Fruit fly (Drosophila melanogaster) whole organism, embryonic: Measurements from ENCODE around the gene vers.

Experiments
- BEAF-32 ChIP-seq: fragments of 200-800 bp; sonication (Bioruptor generic); optimal IDR thresholded peaks from 3 replicates; lab custom pipeline; 2017; ENCODE audit warnings: missing biosample characterization, missing genetic modification characterization, mild to moderate bottlenecking, moderate library complexity, missing genetic modification reagents
- CG12659 ChIP-seq: fragments of 200-800 bp; sonication (Bioruptor generic); optimal IDR thresholded peaks from 3 replicates; lab custom pipeline; 2017; ENCODE audit warnings: mild to moderate bottlenecking, missing biosample characterization, missing genetic modification reagents, missing genetic modification characterization
- CG13424 ChIP-seq: fragments of 200-800 bp; sonication (Bioruptor generic); optimal IDR thresholded peaks from 2 replicates; lab custom pipeline; 2019; ENCODE audit warnings: missing biosample characterization, mild to moderate bottlenecking, missing genetic modification characterization, moderate library complexity
- CG14050 ChIP-seq: fragments of 200-800 bp; sonication (Bioruptor generic); IDR thresholded peaks from 3 replicates; pipeline ENCODE4 v1.3.6; 2022; ENCODE audit warnings: missing biosample characterization, missing genetic modification characterization
- CG15514 ChIP-seq: fragments of 200-800 bp; sonication (Bioruptor generic); optimal IDR thresholded peaks from 3 replicates; lab custom pipeline; 2017; ENCODE audit warnings: missing biosample characterization, missing genetic modification characterization, mild to moderate bottlenecking, moderate library complexity, missing genetic modification reagents
- CG17385 ChIP-seq: fragments of 200-800 bp; sonication (Bioruptor generic); optimal IDR thresholded peaks from 3 replicates; lab custom pipeline; 2018; ENCODE audit warnings: missing biosample characterization, mild to moderate bottlenecking, missing genetic modification characterization
- CG18476 ChIP-seq: fragments of 200-800 bp; sonication (Bioruptor generic); optimal IDR thresholded peaks from 2 replicates; lab custom pipeline; 2016; ENCODE audit warnings: missing biosample characterization, mild to moderate bottlenecking, missing genetic modification characterization
- CG30403 ChIP-seq: fragments of 200-800 bp; sonication (Bioruptor generic); optimal IDR thresholded peaks from 3 replicates; lab custom pipeline; 2016; ENCODE audit warnings: missing biosample characterization, missing genetic modification characterization
- CG3726 ChIP-seq: fragments of 200-800 bp; sonication (Bioruptor generic); IDR thresholded peaks from 3 replicates; pipeline ENCODE4, ENCODE4 v1.3.6; 2022; ENCODE audit warnings: missing biosample characterization, missing genetic modification characterization
- CG4820 ChIP-seq: fragments of 200-800 bp; sonication (Bioruptor generic); optimal IDR thresholded peaks from 3 replicates; lab custom pipeline; 2016; ENCODE audit warnings: missing biosample characterization, missing genetic modification characterization
- CG6689 ChIP-seq: fragments of 200-800 bp; sonication (Bioruptor generic); IDR thresholded peaks from 2 replicates; pipeline ENCODE4 v1.3.6; 2022; ENCODE audit warnings: missing biosample characterization, missing genetic modification characterization
- CG6813 ChIP-seq: fragments of 200-800 bp; sonication (Bioruptor generic); optimal IDR thresholded peaks from 2 replicates; lab custom pipeline; 2017; ENCODE audit warnings: missing biosample characterization, missing genetic modification characterization, mild to moderate bottlenecking, moderate library complexity, missing genetic modification reagents
- CG7556 ChIP-seq: fragments of 200-800 bp; sonication (Bioruptor generic); optimal IDR thresholded peaks from 2 replicates; lab custom pipeline; 2017; ENCODE audit warnings: missing biosample characterization, mild to moderate bottlenecking, missing genetic modification characterization
- Dref ChIP-seq: fragments of 200-800 bp; sonication (Bioruptor generic); IDR thresholded peaks from 2 replicates; pipeline ENCODE4 v1.3.6; 2022; ENCODE audit warnings: missing biosample characterization, missing genetic modification characterization
- Drgx ChIP-seq: fragments of 200-800 bp; sonication (Bioruptor generic); IDR thresholded peaks from 2 replicates; pipeline ENCODE4 v1.3.6; 2022; ENCODE audit warnings: missing biosample characterization, missing genetic modification characterization
- E2f1 ChIP-seq: fragments of 200-800 bp; sonication (Bioruptor generic); IDR thresholded peaks from 2 replicates; pipeline ENCODE4 v1.3.6; 2022; ENCODE audit warnings: missing biosample characterization, missing genetic modification characterization
- GATAe ChIP-seq: fragments of 200-800 bp; sonication (Bioruptor generic); conservative IDR thresholded peaks from 2 replicates; pipeline ENCODE4 v1.3.6; 2022; ENCODE audit warnings: missing biosample characterization, missing genetic modification characterization
- Gug ChIP-seq: fragments of 200-800 bp; sonication (Bioruptor generic); IDR thresholded peaks from 4 replicates; pipeline ENCODE4 v1.3.6; 2022; ENCODE audit warnings: missing biosample characterization, missing genetic modification characterization
- HLH3B ChIP-seq: fragments of 200-800 bp; sonication (Bioruptor generic); IDR thresholded peaks from 2 replicates; pipeline ENCODE4 v1.3.6; 2022; ENCODE audit warnings: missing biosample characterization, missing genetic modification characterization
- Hmr ChIP-seq: fragments of 200-800 bp; sonication (Bioruptor generic); optimal IDR thresholded peaks from 3 replicates; lab custom pipeline; 2017; ENCODE audit warnings: mild to moderate bottlenecking, missing biosample characterization, missing genetic modification reagents, missing genetic modification characterization
- Lim3 ChIP-seq: fragments of 200-800 bp; sonication (Bioruptor generic); IDR thresholded peaks from 2 replicates; pipeline ENCODE4 v1.3.6; 2022; ENCODE audit warnings: missing biosample characterization, missing genetic modification characterization
- Med ChIP-seq: fragments of 200-800 bp; sonication (Bioruptor generic); peaks from one replicate; lab custom pipeline; 2016; ENCODE audit warnings: missing biosample characterization, missing genetic modification characterization, mild to moderate bottlenecking, inconsistent platforms, moderate library complexity
- Meics ChIP-seq: fragments of 200-800 bp; sonication (Bioruptor generic); optimal IDR thresholded peaks from 2 replicates; lab custom pipeline; 2017; ENCODE audit warnings: missing biosample characterization, mild to moderate bottlenecking, missing genetic modification characterization
- Oaz ChIP-seq: fragments of 200-800 bp; sonication (Bioruptor generic); IDR thresholded peaks from 2 replicates; pipeline ENCODE4 v1.3.6; 2022; ENCODE audit warnings: missing biosample characterization, missing genetic modification characterization
- Oli ChIP-seq: fragments of 200-800 bp; sonication (Bioruptor generic); optimal IDR thresholded peaks from 2 replicates; lab custom pipeline; 2018; ENCODE audit warnings: missing biosample characterization, mild to moderate bottlenecking, missing genetic modification characterization, moderate library complexity
- Ptx1 ChIP-seq: fragments of 200-800 bp; sonication (Bioruptor generic); IDR thresholded peaks from 2 replicates; pipeline ENCODE4 v1.3.6; 2022; ENCODE audit warnings: missing biosample characterization, missing genetic modification characterization
- Rx ChIP-seq: fragments of 200-800 bp; sonication (Bioruptor generic); IDR thresholded peaks from 2 replicates; pipeline ENCODE4 v1.3.6; 2022; ENCODE audit warnings: missing biosample characterization, missing genetic modification characterization
- ato ChIP-seq: fragments of 200-800 bp; sonication (Bioruptor generic); IDR thresholded peaks from 2 replicates; pipeline ENCODE4 v1.3.6; 2022; ENCODE audit warnings: missing biosample characterization, missing genetic modification characterization; ENCODE audit not compliant: partially characterized antibody
- bab2 ChIP-seq: fragments of 200-800 bp; sonication (Bioruptor generic); optimal IDR thresholded peaks from 2 replicates; lab custom pipeline; 2016; ENCODE audit warnings: missing biosample characterization, missing genetic modification characterization
- bcd ChIP-seq: fragments of 200-800 bp; sonication (Bioruptor generic); optimal IDR thresholded peaks from 2 replicates; lab custom pipeline; 2017; ENCODE audit warnings: missing biosample characterization, mild to moderate bottlenecking, missing genetic modification characterization
- cato ChIP-seq: fragments of 200-800 bp; sonication (Bioruptor generic); optimal IDR thresholded peaks from 2 replicates; lab custom pipeline; 2016; ENCODE audit warnings: missing biosample characterization, missing genetic modification characterization, borderline replicate concordance
- dan ChIP-seq: fragments of 200-800 bp; sonication (Bioruptor generic); IDR thresholded peaks from 2 replicates; pipeline ENCODE4 v1.3.6; 2022; ENCODE audit warnings: missing biosample characterization, missing genetic modification characterization
- dysf ChIP-seq: fragments of 200-800 bp; sonication (Bioruptor generic); IDR thresholded peaks from 3 replicates; pipeline ENCODE4 v1.3.6; 2022; ENCODE audit warnings: missing biosample characterization, missing genetic modification characterization
- gcm2 ChIP-seq: fragments of 200-800 bp; sonication (Bioruptor generic); optimal IDR thresholded peaks from 2 replicates; lab custom pipeline; 2016; ENCODE audit warnings: missing biosample characterization, missing genetic modification characterization
- grau ChIP-seq: fragments of 200-800 bp; optimal IDR thresholded peaks from 3 replicates; lab custom pipeline; 2019; ENCODE audit warnings: missing biosample characterization, mild to moderate bottlenecking, missing genetic modification characterization, moderate library complexity
- hth ChIP-seq: fragments of >200 bp; optimal IDR thresholded peaks from 2 replicates; lab custom pipeline; 2017; ENCODE audit warnings: inconsistent platforms
- lmd ChIP-seq: fragments of 200-800 bp; sonication (Bioruptor generic); IDR thresholded peaks from 2 replicates; pipeline ENCODE4 v1.3.6; 2022; ENCODE audit warnings: missing biosample characterization, missing genetic modification characterization
- mam ChIP-seq: fragments of 200-800 bp; sonication (Bioruptor generic); optimal IDR thresholded peaks from 3 replicates; lab custom pipeline; 2016; ENCODE audit warnings: missing biosample characterization, missing genetic modification characterization
- mld ChIP-seq: fragments of 200-800 bp; sonication (Bioruptor generic); IDR thresholded peaks from 3 replicates; pipeline ENCODE4 v1.3.6; 2022; ENCODE audit warnings: missing biosample characterization, missing genetic modification characterization; ENCODE audit not compliant: partially characterized antibody
- oc ChIP-seq: fragments of 200-800 bp; sonication (Bioruptor generic); optimal IDR thresholded peaks from 2 replicates; lab custom pipeline; 2018; ENCODE audit warnings: missing biosample characterization, mild to moderate bottlenecking, missing genetic modification characterization, moderate library complexity
- odd ChIP-seq: fragments of 200-800 bp; sonication (Bioruptor generic); optimal IDR thresholded peaks from 2 replicates; lab custom pipeline; 2017; ENCODE audit warnings: missing biosample characterization, mild to moderate bottlenecking, missing genetic modification characterization
- prd ChIP-seq, 3 experiments: fragments of >200 bp in 2 of 3; fragments of 200-800 bp in 1 of 3; sonication (Bioruptor generic) in 1 of 3; optimal IDR thresholded peaks in 2 of 3; IDR thresholded peaks in 1 of 3; 2 replicates in 2 of 3; 3 replicates in 1 of 3; pipeline versions ENCODE4 v1.3.6 to Lab custom; 2017 to 2022; ENCODE audit warnings: missing biosample characterization in 1 of 3, missing genetic modification characterization in 1 of 3
- ro ChIP-seq: fragments of 200-800 bp; sonication (Bioruptor generic); IDR thresholded peaks from 2 replicates; pipeline ENCODE4 v1.3.6; 2022; ENCODE audit warnings: missing biosample characterization, missing genetic modification characterization
- row ChIP-seq: fragments of 200-800 bp; sonication (Bioruptor generic); IDR thresholded peaks from 3 replicates; pipeline ENCODE4 v1.3.6; 2022; ENCODE audit warnings: missing biosample characterization, missing genetic modification characterization
- sens ChIP-seq: fragments of 200-800 bp; sonication (Bioruptor generic); peaks from one replicate; lab custom pipeline; 2016; ENCODE audit warnings: missing biosample characterization, missing genetic modification characterization
- slbo ChIP-seq: fragments of 200-800 bp; sonication (Bioruptor generic); IDR thresholded peaks from 2 replicates; pipeline ENCODE4 v1.3.6; 2022; ENCODE audit warnings: missing biosample characterization, missing genetic modification characterization
- slp2 ChIP-seq: fragments of 200-800 bp; sonication (Bioruptor generic); optimal IDR thresholded peaks from 2 replicates; lab custom pipeline; 2016; ENCODE audit warnings: missing biosample characterization, missing genetic modification characterization
- ssp ChIP-seq: fragments of 200-800 bp; sonication (Bioruptor generic); IDR thresholded peaks from 2 replicates; pipeline ENCODE4 v1.3.6; 2022; ENCODE audit warnings: missing biosample characterization, missing genetic modification characterization
- unc-4 ChIP-seq: fragments of 200-800 bp; sonication (Bioruptor generic); IDR thresholded peaks from 2 replicates; pipeline ENCODE4 v1.3.6; 2022; ENCODE audit warnings: missing biosample characterization, missing genetic modification characterization; ENCODE audit not compliant: partially characterized antibody
- z ChIP-seq: fragments of 200-800 bp; sonication (Bioruptor generic); IDR thresholded peaks from 3 replicates; pipeline ENCODE4 v1.3.6; 2022; ENCODE audit warnings: missing biosample characterization, missing genetic modification characterization
- zfh2 ChIP-seq: fragments of 200-800 bp; sonication (Bioruptor generic); optimal IDR thresholded peaks from 2 replicates; lab custom pipeline; 2016; ENCODE audit warnings: missing biosample characterization, missing genetic modification characterization

The vers gene

dm6 chr3L:12163082-12163481, 47.2 kb downstream of the vers start (continued):
- TF ChIP-seq CG7556 (peak; percentile 31), HLH3B (GFP tag; lab: Robert Waterston, UW) (0 out of 2 replicates have a peak, but pooled peaks have one; percentile 44), cato (GFP tag; lab: Kevin White, UChicago) (no peak), Oaz (GFP tag; lab: Robert Waterston, UW) (no peak), lmd (GFP tag; lab: Robert Waterston, UW) (0 out of 2 replicates have a peak, but pooled peaks have one; percentile 15), z (0 out of 3 replicates have a peak, but pooled peaks have one; percentile 33), Drgx (peak; percentile 18), Dref (GFP tag; lab: Robert Waterston, UW) (no peak), ato (GFP tag; lab: Robert Waterston, UW) (no peak), Hmr (no peak), CG15514 (GFP tag; lab: Kevin White, UChicago) (no peak), bcd (no peak), CG17385 (no peak), CG14050 (GFP tag; lab: Robert Waterston, UW) (peak; percentile 13; the same call in 1 of the 3 replicates), CG18476 (GFP tag; lab: Kevin White, UChicago) (no peak), grau (tag; lab: Kevin White, UChicago) (peak; percentile 11), Ptx1 (GFP tag; lab: Robert Waterston, UW) (peak; percentile 36; the same call in 1 of the 2 replicates), ro (no peak), prd (optimal IDR thresholded peaks at IDR 0.05; lab: Kevin White, UChicago) (no peak), prd (GFP tag; IDR thresholded peaks at IDR 0.05; lab: Robert Waterston, UW) (0 out of 3 replicates have a peak, but pooled peaks have one; percentile 22), ssp (GFP tag; lab: Robert Waterston, UW) (peak; percentile 38), Lim3 (GFP tag; lab: Robert Waterston, UW) (no peak), CG30403 (GFP tag; lab: Kevin White, UChicago) (peak; percentile 11), dysf (GFP tag; lab: Robert Waterston, UW) (0 out of 3 replicates have a peak, but pooled peaks have one; percentile 20), slbo (0 out of 2 replicates have a peak, but pooled peaks have one; percentile 18), E2f1 (GFP tag; lab: Robert Waterston, UW) (0 out of 2 replicates have a peak, but pooled peaks have one; percentile 6), row (GFP tag; lab: Robert Waterston, UW) (peak; percentile 13; the same call in 1 of the 3 replicates), sens (GFP tag; lab: Kevin White, UChicago) (peak; percentile 68), Med (peak; percentile 49), BEAF-32 (GFP tag; lab: Kevin White, UChicago) (no peak), mam (GFP tag; lab: Kevin White, UChicago) (no peak), CG12659 (GFP tag; lab: Kevin White, UChicago) (no peak)
- TF ChIP-seq, all 482 proteins: peak for 21

DNA sequence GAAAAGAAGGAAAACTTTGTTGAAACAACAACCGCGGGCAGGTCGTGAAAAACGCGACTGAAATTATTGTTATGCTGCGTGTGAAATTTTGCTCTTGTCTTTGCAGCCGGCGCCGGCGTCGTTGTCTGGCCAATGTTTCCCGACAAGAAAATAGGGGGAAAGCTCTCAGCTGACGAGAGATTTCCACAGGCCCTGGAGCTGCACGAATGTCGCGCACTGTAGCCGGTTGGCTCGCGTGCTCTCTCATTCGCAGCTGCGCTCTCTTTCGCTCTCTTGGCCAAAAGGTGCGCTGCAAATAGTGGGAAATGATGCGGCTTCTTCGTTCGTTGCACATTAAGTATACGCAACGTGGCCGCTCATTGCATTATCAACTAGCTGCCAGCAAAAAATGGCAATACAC, 47.8 kb downstream of the vers start, which contains the start of gene CG9760:
Gene CG9760 (minus strand): TSS at position 43 of the 400 bp plus-strand sequence.
- no peak for TF ChIP-seq CG6813
- TF ChIP-seq oc (tag; lab: Kevin White, UChicago): no peak
- no peak for TF ChIP-seq zfh2 (GFP tag; lab: Kevin White, UChicago)
- TF ChIP-seq odd (GFP tag; lab: Kevin White, UChicago): no peak
- TF ChIP-seq mld (GFP tag; lab: Robert Waterston, UW): no peak
- peak; percentile 12 for TF ChIP-seq Oli (tag; lab: Kevin White, UChicago)
- no peak for TF ChIP-seq CG6689
- no peak for TF ChIP-seq z
- TF ChIP-seq Gug (GFP tag; lab: Robert Waterston, UW): no peak
- no peak for TF ChIP-seq GATAe (GFP tag; lab: Robert Waterston, UW)
- no peak for TF ChIP-seq bab2 (GFP tag; lab: Kevin White, UChicago)
- no peak for TF ChIP-seq CG13424 (tag; lab: Kevin White, UChicago)
- no peak for TF ChIP-seq Meics
- 0 out of 2 replicates have a peak, but pooled peaks have one; percentile 22 for TF ChIP-seq Rx (GFP tag; lab: Robert Waterston, UW)
- no peak for TF ChIP-seq dan
- TF ChIP-seq lmd (GFP tag; lab: Robert Waterston, UW): peak; percentile 39
- no peak for TF ChIP-seq CG4820
- no peak for TF ChIP-seq CG3726
- no peak for TF ChIP-seq hth (lab: Kevin White, UChicago)
- TF ChIP-seq unc-4 (GFP tag; lab: Robert Waterston, UW): no peak
- no peak for TF ChIP-seq gcm2 (GFP tag; lab: Kevin White, UChicago)
- TF ChIP-seq slp2 (GFP tag; lab: Kevin White, UChicago): no peak
